Fruit fly (Drosophila melanogaster) whole organism, pupa: ENCODE measurements around the gene trbd.

ENCODE experiments used
- CG12605 ChIP-seq: fragments of 200-800 bp; sonication (Bioruptor generic); IDR thresholded peaks from 2 replicates; pipeline ENCODE4 v1.3.6; 2022; ENCODE audit warnings: missing biosample characterization, missing genetic modification characterization
- CG13204 ChIP-seq: fragments of 200-800 bp; sonication (Bioruptor generic); optimal IDR thresholded peaks from 2 replicates; lab custom pipeline; 2018; ENCODE audit warnings: missing biosample characterization, mild to moderate bottlenecking, missing genetic modification characterization, moderate library complexity
- CG17806 ChIP-seq: fragments of 200-800 bp; sonication (Bioruptor generic); optimal IDR thresholded peaks from 2 replicates; lab custom pipeline; 2018; ENCODE audit warnings: missing biosample characterization, mild to moderate bottlenecking, missing genetic modification characterization, moderate library complexity
- CG32121 ChIP-seq: fragments of 200-800 bp; sonication (Bioruptor generic); IDR thresholded peaks from 2 replicates; pipeline ENCODE4 v1.3.6; 2022; ENCODE audit warnings: missing biosample characterization, missing genetic modification characterization
- CG9948 ChIP-seq: fragments of 200-800 bp; sonication (Bioruptor generic); optimal IDR thresholded peaks from 2 replicates; lab custom pipeline; 2018; ENCODE audit warnings: missing biosample characterization, mild to moderate bottlenecking, missing genetic modification characterization, moderate library complexity
- EcR ChIP-seq: fragments of 200-800 bp; sonication (Bioruptor generic); optimal IDR thresholded peaks from 3 replicates; lab custom pipeline; 2019; ENCODE audit warnings: missing biosample characterization, missing genetic modification characterization, mild to moderate bottlenecking, moderate library complexity, missing genetic modification reagents
- Pif1A ChIP-seq: fragments of 200-800 bp; sonication (Bioruptor generic); optimal IDR thresholded peaks from 3 replicates; lab custom pipeline; 2016; ENCODE audit warnings: missing biosample characterization, missing genetic modification characterization
- Pif1B ChIP-seq: fragments of 200-800 bp; sonication (Bioruptor generic); optimal IDR thresholded peaks from 3 replicates; lab custom pipeline; 2016; ENCODE audit warnings: missing biosample characterization, missing genetic modification characterization
- fd96Ca ChIP-seq: fragments of 200-800 bp; sonication (Bioruptor generic); IDR thresholded peaks from 3 replicates; pipeline ENCODE4 v1.3.6; 2022; ENCODE audit warnings: missing biosample characterization, missing genetic modification characterization
- rn ChIP-seq: fragments of 200-800 bp; sonication (Bioruptor generic); IDR thresholded peaks from 2 replicates; pipeline ENCODE4 v1.3.6; 2022; ENCODE audit warnings: missing biosample characterization, missing genetic modification characterization

DNA sequence ATGACTTTTGCATAAGTTTGCCTTT, 36.9 kb upstream of the trbd start, which contains the start of gene PpD3:
- TF ChIP-seq CG12605 (GFP tag; lab: Robert Waterston, UW) = no peak
- TF ChIP-seq CG9948 = no peak
- TF ChIP-seq EcR (GFP tag; lab: Kevin White, UChicago) = no peak
- no peak for TF ChIP-seq fd96Ca (GFP tag; lab: Robert Waterston, UW)
- no peak for TF ChIP-seq CG17806 (tag; lab: Kevin White, UChicago)
- TF ChIP-seq Pif1A (GFP tag; lab: Kevin White, UChicago) = no peak
- no peak for TF ChIP-seq CG13204
- TF ChIP-seq rn (GFP tag; lab: Robert Waterston, UW) = no peak
- TF ChIP-seq CG32121 = no peak
- no peak for TF ChIP-seq Pif1B (GFP tag; lab: Kevin White, UChicago)
